Worm (Caenorhabditis elegans) whole organism, L1 larva: Measurements from ENCODE around the gene clec-28.

Source experiments
- fkh-4 ChIP-seq: sonication (generic microtip); optimal IDR thresholded peaks from 2 replicates; lab custom pipeline; 2016; ENCODE audit warnings: missing compliant biosample characterization, missing genetic modification characterization, borderline replicate concordance
- hlh-17 ChIP-seq: fragments of 200-800 bp; sonication (Bioruptor generic); optimal IDR thresholded peaks from 2 replicates; lab custom pipeline; 2018; ENCODE audit warnings: missing genetic modification characterization, mild to moderate bottlenecking, missing compliant biosample characterization, moderate library complexity, borderline replicate concordance
- nhr-84 ChIP-seq: sonication (generic microtip); optimal IDR thresholded peaks from 2 replicates; lab custom pipeline; 2017; ENCODE audit warnings: missing biosample characterization, missing genetic modification characterization
- pax-3 ChIP-seq: fragments of 200-800 bp; sonication (Bioruptor generic); optimal IDR thresholded peaks from 2 replicates; lab custom pipeline; 2018; ENCODE audit warnings: mild to moderate bottlenecking, missing genetic modification characterization, moderate library complexity, missing compliant biosample characterization
- pqm-1 ChIP-seq: sonication (generic microtip); optimal IDR thresholded peaks from 3 replicates; lab custom pipeline; 2017; ENCODE audit warnings: missing biosample characterization, missing genetic modification characterization
- sox-4 ChIP-seq: sonication (generic microtip); optimal IDR thresholded peaks from 2 replicates; lab custom pipeline; 2016; ENCODE audit warnings: missing genetic modification characterization, missing compliant biosample characterization
- unc-98 ChIP-seq: fragments of 200-800 bp; sonication (Bioruptor generic); IDR thresholded peaks from 2 replicates; pipeline ENCODE4 v1.3.6; 2022; ENCODE audit warnings: missing genetic modification characterization, missing compliant biosample characterization
- vab-15 ChIP-seq: sonication (generic microtip); optimal IDR thresholded peaks from 2 replicates; lab custom pipeline; 2017; ENCODE audit warnings: missing genotype, mild to moderate bottlenecking, missing genetic modification characterization, missing compliant biosample characterization
- zip-4 ChIP-seq: fragments of 200-800 bp; sonication (Bioruptor generic); optimal IDR thresholded peaks from 2 replicates; lab custom pipeline; 2018; ENCODE audit warnings: mild to moderate bottlenecking, missing genetic modification characterization, moderate library complexity, missing compliant biosample characterization
- ztf-11 ChIP-seq, 2 experiments: sonication (generic microtip); optimal IDR thresholded peaks; 2 replicates each; lab custom pipeline; 2016 to 2017; ENCODE audit warnings: missing genetic modification characterization in 2 of 2, missing biosample characterization in 1 of 2, missing compliant biosample characterization in 1 of 2
- ztf-4 ChIP-seq: fragments of 150-350 bp; optimal IDR thresholded peaks from 2 replicates; lab custom pipeline; 2014; ENCODE audit warnings: missing biosample characterization, missing genetic modification characterization

Gene clec-28

ce11 chrV:16916079-16916478 is 50.6 kb downstream of the clec-28 start, which contains the start of gene F09C6.10:
Gene F09C6.10, minus strand, starts transcription at chrV:16916179.
- no peak for TF ChIP-seq zip-4
- no peak for TF ChIP-seq pax-3
- no peak for TF ChIP-seq fkh-4
- TF ChIP-seq pqm-1 (tag; lab: Kevin White, UChicago), result no peak
- TF ChIP-seq ztf-11 (tag; optimal IDR thresholded peaks at IDR 0.05; lab: Kevin White, UChicago), result no peak
- TF ChIP-seq sox-4, result no peak
- TF ChIP-seq ztf-4 (tag; lab: Kevin White, UChicago), result no peak
- TF ChIP-seq nhr-84, result no peak
- no peak for TF ChIP-seq vab-15 (tag; lab: Kevin White, UChicago)
- TF ChIP-seq hlh-17 (GFP tag; lab: Kevin White, UChicago), result no peak
- no peak for TF ChIP-seq unc-98 (GFP tag; lab: Robert Waterston, UW)
